Fruit fly (Drosophila melanogaster) whole organism, wandering third instar larva: ENCODE measurements around the gene Ir93a.

Experiments used
- Abd-B ChIP-seq: fragments of >200 bp; optimal IDR thresholded peaks from 2 replicates; lab custom pipeline; 2017; ENCODE audit warnings: missing biosample characterization, missing genetic modification characterization
- Hr78 ChIP-seq: fragments of >200 bp; optimal IDR thresholded peaks from 2 replicates; lab custom pipeline; 2017; ENCODE audit warnings: missing biosample characterization, missing genetic modification characterization
- Hr83 ChIP-seq: fragments of 200-300 bp; sonication (Bioruptor generic); optimal IDR thresholded peaks from 2 replicates; lab custom pipeline; 2016; ENCODE audit warnings: missing biosample characterization, mild to moderate bottlenecking, missing genetic modification characterization, moderate library complexity; ENCODE audit not compliant: poor library complexity, severe bottlenecking
- Mio ChIP-seq: sonication (Bioruptor generic); optimal IDR thresholded peaks from 2 replicates; lab custom pipeline; 2016; ENCODE audit warnings: missing biosample characterization, missing genetic modification characterization
- Myc ChIP-seq: fragments of >200 bp; optimal IDR thresholded peaks from 2 replicates; lab custom pipeline; 2017
- br ChIP-seq: fragments of 200-800 bp; sonication (Bioruptor generic); optimal IDR thresholded peaks from 2 replicates; lab custom pipeline; 2016; ENCODE audit warnings: missing biosample characterization, missing genetic modification characterization
- dmrt93B ChIP-seq: fragments of 200-800 bp; sonication (Bioruptor generic); optimal IDR thresholded peaks from 2 replicates; lab custom pipeline; 2018; ENCODE audit warnings: missing biosample characterization, mild to moderate bottlenecking, missing genetic modification characterization
- dsf ChIP-seq: sonication (Bioruptor generic); optimal IDR thresholded peaks from 2 replicates; lab custom pipeline; 2016; ENCODE audit warnings: missing biosample characterization, missing genetic modification characterization, borderline replicate concordance
- fru ChIP-seq: fragments of 200-800 bp; sonication (Bioruptor generic); optimal IDR thresholded peaks from 3 replicates; lab custom pipeline; 2016; ENCODE audit warnings: missing biosample characterization, mild to moderate bottlenecking, missing genetic modification characterization
- h ChIP-seq: fragments of 200-800 bp; sonication (Bioruptor generic); optimal IDR thresholded peaks from 3 replicates; lab custom pipeline; 2016; ENCODE audit warnings: missing biosample characterization, mild to moderate bottlenecking, missing genetic modification characterization
- psq ChIP-seq: fragments of 200-800 bp; sonication (Bioruptor generic); optimal IDR thresholded peaks from 3 replicates; lab custom pipeline; 2017; ENCODE audit warnings: missing biosample characterization, mild to moderate bottlenecking, missing genetic modification characterization, moderate library complexity
- sage ChIP-seq: fragments of 200-800 bp; sonication (Bioruptor generic); optimal IDR thresholded peaks from 2 replicates; lab custom pipeline; 2016; ENCODE audit warnings: missing biosample characterization, mild to moderate bottlenecking, missing genetic modification characterization
- tai ChIP-seq: sonication (Bioruptor generic); optimal IDR thresholded peaks from 2 replicates; lab custom pipeline; 2016; ENCODE audit warnings: missing biosample characterization, missing genetic modification characterization

DNA sequence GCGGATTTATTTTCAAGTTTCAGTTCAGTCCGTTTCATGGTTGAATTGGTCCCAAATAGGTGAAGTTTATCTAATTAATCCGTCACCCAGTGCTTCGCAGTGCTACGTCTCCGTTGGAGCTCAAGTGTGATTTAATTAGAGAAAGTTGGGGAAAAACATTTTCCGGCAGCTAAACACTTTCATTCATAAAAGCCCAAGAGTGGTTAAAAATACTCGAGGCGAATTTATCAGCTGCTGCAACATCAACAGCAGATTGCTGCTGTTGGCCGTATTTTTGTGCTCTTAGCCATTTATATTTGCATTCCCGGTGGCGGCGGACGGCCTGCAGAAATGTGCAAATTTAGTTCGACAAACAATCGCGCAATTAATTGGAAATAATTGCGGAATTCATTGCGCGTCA lies 41.9 kb upstream of the Ir93a start, which contains the start of gene Grik:
- TF ChIP-seq tai (GFP tag; lab: Kevin White, UChicago) (no peak), h (no peak), br (GFP tag; lab: Kevin White, UChicago) (no peak), psq (GFP tag; lab: Kevin White, UChicago) (no peak), dsf (GFP tag; lab: Kevin White, UChicago) (no peak), dmrt93B (GFP tag; lab: Kevin White, UChicago) (no peak), sage (GFP tag; lab: Kevin White, UChicago) (no peak), fru (GFP tag; lab: Kevin White, UChicago) (no peak), Mio (GFP tag; lab: Kevin White, UChicago) (no peak), Myc (lab: Kevin White, UChicago) (no peak), Abd-B (no peak), Hr83 (GFP tag; lab: Kevin White, UChicago) (no peak), Hr78 (GFP tag; lab: Kevin White, UChicago) (no peak)
